Worm (Caenorhabditis elegans): ENCODE results near the gene ZK813.2.

Gene ZK813.2

DNA sequence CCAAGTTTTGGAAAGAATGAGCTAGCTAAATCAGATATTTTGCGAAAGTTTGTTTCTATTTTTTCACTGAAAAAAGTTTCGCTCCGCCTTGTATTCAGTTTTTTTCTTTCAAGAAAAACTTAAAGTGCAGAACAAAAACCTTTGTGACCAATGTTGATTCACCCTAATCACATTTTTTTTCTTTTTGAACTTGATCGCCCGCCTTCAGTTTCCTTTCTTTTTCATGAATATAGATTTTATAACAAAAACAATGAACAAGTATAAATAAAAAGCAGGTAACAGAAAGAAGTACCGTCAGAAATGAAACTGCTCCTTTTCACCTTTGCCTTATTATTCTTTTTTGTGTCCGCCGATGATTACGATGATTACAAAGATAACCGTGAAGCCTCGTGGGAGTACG lies at the start of gene ZK813.2:
TSS of gene ZK813.2 (plus strand) at position 301 of the 400 bp plus-strand sequence.
- no peak for TF ChIP-seq W03F9.2 (tag; optimal IDR thresholded peaks at IDR 0.05)
- TF ChIP-seq dao-5 (tag; optimal IDR thresholded peaks at IDR 0.05), result no peak
- no peak for TF ChIP-seq him-1 (tag; optimal IDR thresholded peaks at IDR 0.05)

DNA sequence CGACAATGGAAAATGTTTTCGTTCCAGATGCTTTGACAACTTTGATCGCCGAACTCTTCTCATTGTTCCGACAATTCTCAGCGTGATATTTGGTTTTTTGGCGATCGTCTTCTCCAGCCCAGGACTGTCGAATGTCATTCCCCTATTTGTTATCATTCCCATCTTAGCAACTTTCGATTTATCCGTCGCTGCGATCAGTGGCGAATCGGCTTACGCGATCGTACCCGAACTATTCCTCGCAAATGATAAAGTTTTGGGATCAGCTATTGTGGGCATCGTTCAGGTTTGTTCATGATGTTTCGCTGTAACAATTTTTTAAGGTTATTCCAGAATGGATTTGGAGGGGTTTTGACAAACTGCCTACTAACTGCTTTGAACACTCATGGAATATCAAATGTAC lies 46.9 kb upstream of the ZK813.2 start:
- TF ChIP-seq dao-5 (tag; optimal IDR thresholded peaks at IDR 0.05) (no peak), W03F9.2 (tag; optimal IDR thresholded peaks at IDR 0.05) (no peak), him-1 (tag; optimal IDR thresholded peaks at IDR 0.05) (no peak)

DNA sequence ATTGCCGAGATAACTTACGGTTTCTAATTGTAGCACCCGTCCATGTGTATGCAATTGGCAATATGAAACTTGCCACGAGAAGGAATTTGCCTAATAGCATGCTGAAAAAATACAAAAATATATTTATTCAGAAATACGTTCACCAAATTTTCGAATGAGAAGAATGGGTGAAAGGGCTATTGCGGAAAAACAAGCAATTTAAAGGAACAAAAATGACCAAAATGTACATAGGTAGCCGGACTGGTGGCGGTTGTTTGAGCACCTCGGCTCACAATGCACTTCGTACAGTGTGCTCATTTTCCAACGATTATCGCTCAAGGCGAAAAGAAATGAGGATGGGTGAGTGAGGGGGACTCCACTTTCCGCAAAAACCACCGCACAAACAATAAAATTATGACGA lies 43.7 kb upstream of the ZK813.2 start, which contains the start of gene cht-1:
TSS of gene cht-1 (minus strand) at position 101 of the 400 bp plus-strand sequence.
- TF ChIP-seq him-1 (tag; optimal IDR thresholded peaks at IDR 0.05), result no peak
- TF ChIP-seq W03F9.2 (tag; optimal IDR thresholded peaks at IDR 0.05), result no peak
- no peak for TF ChIP-seq dao-5 (tag; optimal IDR thresholded peaks at IDR 0.05)

ce11 chrX:3400387-3400786 lies 43.2 kb upstream of the ZK813.2 start:
- TF ChIP-seq him-1 (tag; optimal IDR thresholded peaks at IDR 0.05), result no peak
- TF ChIP-seq dao-5 (tag; optimal IDR thresholded peaks at IDR 0.05), result no peak
- TF ChIP-seq W03F9.2 (tag; optimal IDR thresholded peaks at IDR 0.05), result no peak

DNA sequence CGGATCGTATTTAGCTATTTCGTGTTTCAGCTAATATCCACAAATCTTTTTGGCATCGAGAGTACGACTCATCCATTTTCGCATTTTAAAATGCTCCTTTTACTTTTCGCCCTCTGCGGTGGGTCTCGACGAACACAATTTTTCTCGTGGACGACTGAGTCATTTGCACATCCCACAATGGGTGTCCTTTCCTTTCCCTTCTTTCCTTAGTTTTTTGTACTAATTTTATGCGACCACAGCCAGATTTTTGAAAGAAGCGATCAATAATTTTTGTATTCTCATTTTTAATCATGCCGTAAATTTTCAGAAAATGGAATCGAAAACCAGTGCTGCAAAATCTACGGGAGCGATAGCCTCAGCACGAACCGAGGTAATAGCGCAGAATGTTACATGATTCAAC lies 41.9 kb upstream of the ZK813.2 start, which contains the start of gene C04F6.9:
TSS of gene C04F6.9 (plus strand) at position 301 of the 400 bp plus-strand sequence.
- TF ChIP-seq dao-5 (tag; optimal IDR thresholded peaks at IDR 0.05) (no peak), W03F9.2 (tag; optimal IDR thresholded peaks at IDR 0.05) (no peak), him-1 (tag; optimal IDR thresholded peaks at IDR 0.05) (no peak)

- TF ChIP-seq him-1 (tag; optimal IDR thresholded peaks at IDR 0.05) (no peak), dao-5 (tag; optimal IDR thresholded peaks at IDR 0.05) (no peak), W03F9.2 (tag; optimal IDR thresholded peaks at IDR 0.05) (no peak)
Measured at ce11 chrX:3403195-3403594, 40.4 kb upstream of the ZK813.2 start, which contains the start of gene vit-5. Gene vit-5 (plus strand): TSS chrX:3403471.

DNA sequence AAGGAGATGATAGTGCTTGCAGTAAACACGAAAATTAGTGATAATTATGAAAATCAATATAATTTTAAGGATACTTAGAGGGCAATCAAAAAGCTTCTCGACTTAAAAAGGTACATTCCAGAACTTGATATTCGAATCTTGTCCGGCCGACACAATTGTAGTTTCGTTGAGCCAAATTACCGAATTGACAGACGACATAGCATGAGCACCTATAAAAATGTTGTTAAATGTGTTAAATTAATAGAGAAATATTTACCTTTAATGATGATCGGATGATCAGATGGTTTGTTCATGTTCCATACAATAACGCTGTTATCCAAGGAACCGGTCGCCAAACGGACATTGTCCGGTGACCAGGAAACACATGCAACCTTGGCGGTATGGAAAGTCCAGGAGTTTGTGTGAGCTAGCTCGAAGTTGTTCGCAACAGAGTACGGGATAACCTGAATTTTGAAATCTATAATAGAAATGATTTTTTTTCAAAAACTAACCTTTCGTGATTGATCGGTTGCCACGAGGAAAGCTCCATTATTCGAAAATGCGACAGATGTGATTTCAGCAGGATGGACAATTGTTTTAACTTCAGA lies 34.8 kb upstream of the ZK813.2 start:
- TF ChIP-seq him-1 (tag; optimal IDR thresholded peaks at IDR 0.05), result no peak
- no peak for TF ChIP-seq W03F9.2 (tag; optimal IDR thresholded peaks at IDR 0.05)
- TF ChIP-seq dao-5 (tag; optimal IDR thresholded peaks at IDR 0.05), result no peak

DNA sequence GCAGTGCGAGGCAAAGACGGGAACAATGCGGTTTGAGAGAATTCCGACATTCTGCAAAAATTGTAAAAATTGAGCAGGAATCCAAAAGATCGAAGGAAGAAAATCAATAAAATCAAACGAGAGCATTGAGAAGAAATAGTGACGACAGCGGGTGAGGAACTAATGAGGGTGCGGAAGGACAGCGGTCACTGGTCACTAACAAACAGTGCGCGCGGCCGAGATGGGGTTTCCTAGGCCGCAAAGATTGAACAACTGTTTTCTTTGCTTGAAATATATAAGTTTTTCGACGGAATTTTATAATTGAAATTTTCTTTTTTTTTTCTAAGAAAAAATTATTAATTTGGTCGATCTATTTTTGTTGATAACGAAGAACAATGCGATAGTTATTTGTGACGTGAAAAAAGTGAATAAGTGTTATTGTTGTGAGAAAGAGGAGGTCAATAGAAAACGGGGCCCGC lies 32.0 kb upstream of the ZK813.2 start, which contains the start of gene unc-78:
TSS of gene unc-78 (minus strand) at position 51 of the 458 bp plus-strand sequence.
- TF ChIP-seq him-1 (tag; optimal IDR thresholded peaks at IDR 0.05), result no peak
- no peak for TF ChIP-seq dao-5 (tag; optimal IDR thresholded peaks at IDR 0.05)
- no peak for TF ChIP-seq W03F9.2 (tag; optimal IDR thresholded peaks at IDR 0.05)

ce11 chrX:3414660-3415144 lies 28.9 kb upstream of the ZK813.2 start, which contains the start of gene dhs-27:
Gene dhs-27 (minus strand): TSS chrX:3414710.
- no peak for TF ChIP-seq him-1 (tag; optimal IDR thresholded peaks at IDR 0.05)
- TF ChIP-seq W03F9.2 (tag; optimal IDR thresholded peaks at IDR 0.05), result no peak
- no peak for TF ChIP-seq dao-5 (tag; optimal IDR thresholded peaks at IDR 0.05)

DNA sequence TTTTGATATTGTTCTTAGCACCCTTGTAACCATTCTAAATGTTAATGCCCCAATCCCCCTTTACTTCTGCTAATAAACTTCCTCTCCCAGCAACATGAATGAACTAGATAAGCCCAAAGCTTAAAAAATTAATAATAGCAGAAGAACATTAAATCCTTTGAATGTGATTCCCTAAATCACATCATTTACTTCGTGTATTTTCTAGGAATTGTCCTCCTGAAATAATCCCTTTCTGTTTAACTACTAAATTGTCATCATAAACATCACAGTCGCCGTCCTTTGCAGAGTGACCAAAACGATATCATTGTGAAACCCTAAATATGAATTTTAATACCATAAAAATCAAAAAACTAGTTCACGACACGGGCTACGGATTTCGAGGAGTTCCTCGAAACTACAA lies 27.6 kb upstream of the ZK813.2 start:
- TF ChIP-seq dao-5 (tag; optimal IDR thresholded peaks at IDR 0.05) (no peak), W03F9.2 (tag; optimal IDR thresholded peaks at IDR 0.05) (no peak), him-1 (tag; optimal IDR thresholded peaks at IDR 0.05) (no peak)

- TF ChIP-seq him-1 (tag; optimal IDR thresholded peaks at IDR 0.05), result no peak
- no peak for TF ChIP-seq W03F9.2 (tag; optimal IDR thresholded peaks at IDR 0.05)
- no peak for TF ChIP-seq dao-5 (tag; optimal IDR thresholded peaks at IDR 0.05)
Measured at ce11 chrX:3419084-3419483, 24.5 kb upstream of the ZK813.2 start, which contains the start of gene C04F6.7. Gene C04F6.7 (minus strand): TSS chrX:3419184.

- TF ChIP-seq dao-5 (tag; optimal IDR thresholded peaks at IDR 0.05), result no peak
Measured at ce11 chrX:3424516-3424915, 19.1 kb upstream of the ZK813.2 start, which contains the start of gene ZK813.6. Gene ZK813.6 (plus strand): TSS chrX:3424816.

- TF ChIP-seq W03F9.2 (tag; optimal IDR thresholded peaks at IDR 0.05) (no peak), dao-5 (tag; optimal IDR thresholded peaks at IDR 0.05) (no peak), him-1 (tag; optimal IDR thresholded peaks at IDR 0.05) (no peak)
Measured at ce11 chrX:3429122-3429521, 14.5 kb upstream of the ZK813.2 start.

DNA sequence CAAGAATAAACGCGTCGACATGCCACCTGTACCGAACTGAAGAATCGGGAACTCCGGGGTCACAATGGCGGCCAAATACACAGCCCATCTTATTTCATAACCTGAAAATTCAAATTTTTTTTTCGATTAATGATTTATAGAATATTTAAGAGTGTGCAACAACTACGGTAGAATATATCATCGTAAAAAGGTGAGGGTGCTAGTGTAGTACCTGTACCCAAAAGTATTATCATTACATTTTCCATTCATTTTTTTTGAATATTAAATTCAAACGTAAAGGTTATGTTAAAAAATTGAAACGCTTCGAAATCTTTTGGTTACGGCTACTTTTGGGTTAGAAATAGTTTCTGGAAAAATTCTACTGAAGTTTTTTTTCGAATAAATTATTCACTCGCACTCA lies 13.6 kb upstream of the ZK813.2 start, which contains the start of gene ZK813.4:
TSS of gene ZK813.4 (minus strand) at position 101 of the 400 bp plus-strand sequence.
- TF ChIP-seq dao-5 (tag; optimal IDR thresholded peaks at IDR 0.05) (no peak), W03F9.2 (tag; optimal IDR thresholded peaks at IDR 0.05) (no peak), him-1 (tag; optimal IDR thresholded peaks at IDR 0.05) (no peak)
